Worm (Caenorhabditis elegans): ENCODE measurements around the gene srz-101.

Gene srz-101

ce11 chrV:16682886-16683285 is 11.8 kb upstream of the srz-101 start, which contains the start of gene srw-36:
TSS of gene srw-36 (plus strand) at chrV:16683186.
- TF ChIP-seq sdc-2 (tag; optimal IDR thresholded peaks at IDR 0.05) (no peak), pros-1 (tag; optimal IDR thresholded peaks at IDR 0.05) (no peak), unc-55 (GFP tag; optimal IDR thresholded peaks at IDR 0.05) (no peak), ets-4 (tag; optimal IDR thresholded peaks at IDR 0.05) (no peak), tbx-7 (tag; optimal IDR thresholded peaks at IDR 0.05) (no peak), ceh-22 (tag; optimal IDR thresholded peaks at IDR 0.05) (no peak), fkh-6 (tag; optimal IDR thresholded peaks at IDR 0.05) (no peak), ref-2 (tag; optimal IDR thresholded peaks at IDR 0.05) (no peak)

ce11 chrV:16683359-16683758 is 11.3 kb upstream of the srz-101 start:
- TF ChIP-seq K09A11.1 (tag; optimal IDR thresholded peaks at IDR 0.05; ENCODE audit: insufficient read depth) (no peak), ceh-2 (tag; optimal IDR thresholded peaks at IDR 0.05) (no peak)

- TF ChIP-seq F13H6.1 (tag; optimal IDR thresholded peaks at IDR 0.05) (no peak), hlh-6 (tag; optimal IDR thresholded peaks at IDR 0.05) (no peak), syd-9 (tag; optimal IDR thresholded peaks at IDR 0.05) (no peak), lin-11 (tag; optimal IDR thresholded peaks at IDR 0.05) (no peak)
Measured at ce11 chrV:16685725-16686124, 8.9 kb upstream of the srz-101 start, which contains the start of gene srw-43. TSS of gene srw-43 (plus strand) at chrV:16686025.

ce11 chrV:16687227-16687626 is 7.4 kb upstream of the srz-101 start, which contains the start of gene srz-102:
TSS of gene srz-102 (plus strand) at chrV:16687527.
- TF ChIP-seq ceh-48 (tag; optimal IDR thresholded peaks at IDR 0.05) (no peak), ceh-6 (GFP tag; optimal IDR thresholded peaks at IDR 0.05) (no peak), ceh-18 (tag; optimal IDR thresholded peaks at IDR 0.05) (no peak), elt-2 (tag; optimal IDR thresholded peaks at IDR 0.05) (no peak), K09A11.1 (tag; optimal IDR thresholded peaks at IDR 0.05; ENCODE audit: insufficient read depth) (no peak), eyg-1 (tag; optimal IDR thresholded peaks at IDR 0.05) (no peak), pha-2 (tag; optimal IDR thresholded peaks at IDR 0.05) (no peak), sdc-2 (tag; optimal IDR thresholded peaks at IDR 0.05) (no peak), hlh-6 (tag; optimal IDR thresholded peaks at IDR 0.05) (no peak), ztf-16 (tag; optimal IDR thresholded peaks at IDR 0.05) (no peak), dmd-4 (tag; optimal IDR thresholded peaks at IDR 0.05; ENCODE audit: borderline replicate concordance) (no peak), lin-11 (tag; optimal IDR thresholded peaks at IDR 0.05) (no peak), C38D4.7 (GFP tag; optimal IDR thresholded peaks at IDR 0.05) (no peak), K02D7.2 (tag; optimal IDR thresholded peaks at IDR 0.05) (no peak), unc-55 (GFP tag; optimal IDR thresholded peaks at IDR 0.05) (no peak), pat-9 (tag; optimal IDR thresholded peaks at IDR 0.05) (no peak)

- TF ChIP-seq hlh-6 (tag; optimal IDR thresholded peaks at IDR 0.05) (no peak), C38D4.7 (GFP tag; optimal IDR thresholded peaks at IDR 0.05) (no peak), ets-4 (tag; optimal IDR thresholded peaks at IDR 0.05) (no peak), fax-1 (tag; optimal IDR thresholded peaks at IDR 0.05) (no peak), syd-9 (tag; optimal IDR thresholded peaks at IDR 0.05) (no peak), dve-1 (tag; optimal IDR thresholded peaks at IDR 0.05) (no peak), ceh-30 (tag; optimal IDR thresholded peaks at IDR 0.05) (no peak), ttx-3 (tag; optimal IDR thresholded peaks at IDR 0.05) (no peak), pax-1 (tag; optimal IDR thresholded peaks at IDR 0.05) (no peak), ceh-24 (tag; optimal IDR thresholded peaks at IDR 0.05) (no peak), ceh-14 (tag; optimal IDR thresholded peaks at IDR 0.05) (no peak), unc-55 (GFP tag; optimal IDR thresholded peaks at IDR 0.05) (no peak)
Measured at ce11 chrV:16692988-16693387, 1.6 kb upstream of the srz-101 start.

- no peak for TF ChIP-seq zip-5 (tag; optimal IDR thresholded peaks at IDR 0.05)
- no peak for TF ChIP-seq K09A11.1 (tag; optimal IDR thresholded peaks at IDR 0.05; ENCODE audit: insufficient read depth)
- no peak for TF ChIP-seq ets-4 (tag; optimal IDR thresholded peaks at IDR 0.05)
- no peak for TF ChIP-seq lin-11 (tag; optimal IDR thresholded peaks at IDR 0.05)
- no peak for TF ChIP-seq lim-6 (tag; optimal IDR thresholded peaks at IDR 0.05)
- TF ChIP-seq elt-4 (tag; optimal IDR thresholded peaks at IDR 0.05): no peak
- TF ChIP-seq fax-1 (tag; optimal IDR thresholded peaks at IDR 0.05): no peak
- TF ChIP-seq ref-2 (tag; optimal IDR thresholded peaks at IDR 0.05): no peak
- no peak for TF ChIP-seq K02D7.2 (tag; optimal IDR thresholded peaks at IDR 0.05)
- TF ChIP-seq C38D4.7 (GFP tag; optimal IDR thresholded peaks at IDR 0.05): no peak
- no peak for TF ChIP-seq sox-4 (tag; optimal IDR thresholded peaks at IDR 0.05)
- no peak for TF ChIP-seq npax-4 (tag; optimal IDR thresholded peaks at IDR 0.05)
- no peak for TF ChIP-seq ceh-9 (tag; optimal IDR thresholded peaks at IDR 0.05)
- no peak for TF ChIP-seq fkh-10 (GFP tag; optimal IDR thresholded peaks at IDR 0.05)
Measured at ce11 chrV:16693732-16694131, 906 bp upstream of the srz-101 start, which contains the start of gene srw-42. TSS of gene srw-42 (minus strand) at chrV:16693832.
